Fruit fly (Drosophila melanogaster) whole organism, embryonic: Measurements from ENCODE around the gene Synd.

Source experiments
- Atf-2 ChIP-seq: fragments of 200-800 bp; sonication (Bioruptor generic); optimal IDR thresholded peaks from 2 replicates; lab custom pipeline; 2016; ENCODE audit warnings: missing biosample characterization, missing genetic modification characterization
- Atf3 ChIP-seq: fragments of 200-800 bp; sonication (Bioruptor generic); optimal IDR thresholded peaks from 3 replicates; lab custom pipeline; 2016; ENCODE audit warnings: missing biosample characterization, missing genetic modification characterization
- B-H1 ChIP-seq: fragments of 200-800 bp; sonication (Bioruptor generic); IDR thresholded peaks from 3 replicates; pipeline ENCODE4 v1.3.6; 2022; ENCODE audit warnings: missing biosample characterization, missing genetic modification characterization
- CG10267 ChIP-seq: fragments of 200-800 bp; sonication (Bioruptor generic); optimal IDR thresholded peaks from 2 replicates; lab custom pipeline; 2018; ENCODE audit warnings: missing biosample characterization, mild to moderate bottlenecking, missing genetic modification characterization, moderate library complexity
- CG10565 ChIP-seq: fragments of 200-800 bp; sonication (Bioruptor generic); optimal IDR thresholded peaks from 3 replicates; lab custom pipeline; 2016; ENCODE audit warnings: missing biosample characterization, mild to moderate bottlenecking, missing genetic modification characterization
- CG11723 ChIP-seq: fragments of 200-800 bp; sonication (Bioruptor generic); optimal IDR thresholded peaks from 2 replicates; lab custom pipeline; 2017; ENCODE audit warnings: missing biosample characterization, mild to moderate bottlenecking, missing genetic modification characterization
- CG13296 ChIP-seq: fragments of 200-800 bp; sonication (Bioruptor generic); optimal IDR thresholded peaks from 3 replicates; lab custom pipeline; 2018; ENCODE audit warnings: missing biosample characterization, mild to moderate bottlenecking, missing genetic modification characterization
- CG1529 ChIP-seq: fragments of 200-800 bp; sonication (Bioruptor generic); optimal IDR thresholded peaks from 3 replicates; lab custom pipeline; 2018; ENCODE audit warnings: missing biosample characterization, missing genetic modification characterization
- CG17385 ChIP-seq: fragments of 200-800 bp; sonication (Bioruptor generic); optimal IDR thresholded peaks from 3 replicates; lab custom pipeline; 2018; ENCODE audit warnings: missing biosample characterization, mild to moderate bottlenecking, missing genetic modification characterization
- CG17829 ChIP-seq: fragments of 200-800 bp; optimal IDR thresholded peaks from 2 replicates; lab custom pipeline; 2019; ENCODE audit warnings: missing biosample characterization, mild to moderate bottlenecking, missing genetic modification characterization, moderate library complexity
- CG1792 ChIP-seq: fragments of 200-800 bp; sonication (Bioruptor generic); optimal IDR thresholded peaks from 2 replicates; lab custom pipeline; 2016; ENCODE audit warnings: missing biosample characterization, missing genetic modification characterization
- CG32767 ChIP-seq: fragments of 200-800 bp; sonication (Bioruptor generic); IDR thresholded peaks from 2 replicates; pipeline ENCODE4 v1.3.6; 2022; ENCODE audit warnings: missing biosample characterization, missing genetic modification characterization
- CG34224 ChIP-seq: fragments of 200-800 bp; sonication (Bioruptor generic); IDR thresholded peaks from 3 replicates; pipeline ENCODE4 v1.3.6; 2022; ENCODE audit warnings: missing biosample characterization, missing genetic modification characterization; ENCODE audit not compliant: partially characterized antibody
- CG4617 ChIP-seq: fragments of 200-800 bp; sonication (Bioruptor generic); optimal IDR thresholded peaks from 3 replicates; lab custom pipeline; 2016; ENCODE audit warnings: missing biosample characterization, missing genetic modification characterization, borderline replicate concordance
- CG4820 ChIP-seq: fragments of 200-800 bp; sonication (Bioruptor generic); optimal IDR thresholded peaks from 3 replicates; lab custom pipeline; 2016; ENCODE audit warnings: missing biosample characterization, missing genetic modification characterization
- CG6272 ChIP-seq: fragments of 200-800 bp; sonication (Bioruptor generic); IDR thresholded peaks from 2 replicates; pipeline ENCODE4 v1.3.6; 2022; ENCODE audit warnings: missing biosample characterization, missing genetic modification characterization
- CG6791 ChIP-seq: fragments of 200-800 bp; sonication (Bioruptor generic); IDR thresholded peaks from 3 replicates; pipeline ENCODE4 v1.3.6; 2022; ENCODE audit warnings: missing biosample characterization, missing genetic modification characterization; ENCODE audit not compliant: partially characterized antibody
- CG6813 ChIP-seq: fragments of 200-800 bp; sonication (Bioruptor generic); optimal IDR thresholded peaks from 2 replicates; lab custom pipeline; 2017; ENCODE audit warnings: missing biosample characterization, missing genetic modification characterization, mild to moderate bottlenecking, moderate library complexity, missing genetic modification reagents
- CG8359 ChIP-seq: fragments of 200-800 bp; sonication (Bioruptor generic); optimal IDR thresholded peaks from 2 replicates; lab custom pipeline; 2017; ENCODE audit warnings: missing biosample characterization, mild to moderate bottlenecking, missing genetic modification characterization, borderline replicate concordance
- CG9797 ChIP-seq: fragments of 200-800 bp; sonication (Bioruptor generic); optimal IDR thresholded peaks from 3 replicates; lab custom pipeline; 2018; ENCODE audit warnings: missing biosample characterization, mild to moderate bottlenecking, missing genetic modification characterization
- CTCF ChIP-seq: fragments of 200-800 bp; sonication (Bioruptor generic); optimal IDR thresholded peaks from 2 replicates; lab custom pipeline; 2017; ENCODE audit warnings: missing biosample characterization, mild to moderate bottlenecking, missing genetic modification characterization, moderate library complexity
- Dfd ChIP-seq, 2 experiments: fragments of >200 bp; optimal IDR thresholded peaks; 2 replicates each; lab custom pipeline; 2017; ENCODE audit warnings: missing biosample characterization in 2 of 2, missing genetic modification characterization in 2 of 2
- E2f1 ChIP-seq: fragments of 200-800 bp; sonication (Bioruptor generic); IDR thresholded peaks from 2 replicates; pipeline ENCODE4 v1.3.6; 2022; ENCODE audit warnings: missing biosample characterization, missing genetic modification characterization
- HLH4C ChIP-seq: fragments of 200-800 bp; sonication (Bioruptor generic); IDR thresholded peaks from 3 replicates; pipeline ENCODE4 v1.3.6; 2022; ENCODE audit warnings: missing biosample characterization, missing genetic modification characterization; ENCODE audit not compliant: partially characterized antibody
- Nf-YA ChIP-seq: fragments of 200-800 bp; sonication (Bioruptor generic); IDR thresholded peaks from 2 replicates; pipeline ENCODE4 v1.3.6; 2022; ENCODE audit warnings: missing biosample characterization, missing genetic modification characterization
- NfI ChIP-seq: fragments of 200-800 bp; sonication (Bioruptor generic); optimal IDR thresholded peaks from 3 replicates; lab custom pipeline; 2018; ENCODE audit warnings: missing biosample characterization, mild to moderate bottlenecking, missing genetic modification characterization, moderate library complexity
- Opbp ChIP-seq: fragments of 200-800 bp; sonication (Bioruptor generic); IDR thresholded peaks from 3 replicates; pipeline ENCODE4 v1.3.6; 2022; ENCODE audit warnings: missing biosample characterization, missing genetic modification characterization; ENCODE audit not compliant: partially characterized antibody
- Sry-δ ChIP-seq: fragments of 200-800 bp; sonication (Bioruptor generic); optimal IDR thresholded peaks from 2 replicates; lab custom pipeline; 2016; ENCODE audit warnings: missing biosample characterization, missing genetic modification characterization
- amos ChIP-seq: fragments of 200-800 bp; sonication (Bioruptor generic); IDR thresholded peaks from 2 replicates; pipeline ENCODE4 v1.3.6; 2022; ENCODE audit warnings: missing biosample characterization, missing genetic modification characterization; ENCODE audit not compliant: partially characterized antibody
- bcd ChIP-seq: fragments of 200-800 bp; sonication (Bioruptor generic); optimal IDR thresholded peaks from 2 replicates; lab custom pipeline; 2017; ENCODE audit warnings: missing biosample characterization, mild to moderate bottlenecking, missing genetic modification characterization
- cad ChIP-seq: fragments of >200 bp; optimal IDR thresholded peaks from 2 replicates; lab custom pipeline; 2017; ENCODE audit warnings: missing biosample characterization, missing genetic modification characterization
- chn ChIP-seq: fragments of 200-800 bp; sonication (Bioruptor generic); optimal IDR thresholded peaks from 2 replicates; lab custom pipeline; 2016; ENCODE audit warnings: missing biosample characterization, missing genetic modification characterization
- dmrt99B ChIP-seq: fragments of 200-800 bp; sonication (Bioruptor generic); optimal IDR thresholded peaks from 2 replicates; lab custom pipeline; 2018; ENCODE audit warnings: missing biosample characterization, mild to moderate bottlenecking, missing genetic modification characterization, moderate library complexity
- en ChIP-seq: fragments of 200-800 bp; sonication (Bioruptor generic); optimal IDR thresholded peaks from 2 replicates; lab custom pipeline; 2016; ENCODE audit warnings: missing biosample characterization, missing genetic modification characterization
- fd96Cb ChIP-seq: fragments of 200-800 bp; sonication (Bioruptor generic); optimal IDR thresholded peaks from 2 replicates; lab custom pipeline; 2018; ENCODE audit warnings: missing biosample characterization, mild to moderate bottlenecking, missing genetic modification characterization, moderate library complexity
- gfzf ChIP-seq: fragments of 200-800 bp; sonication (Bioruptor generic); optimal IDR thresholded peaks from 2 replicates; lab custom pipeline; 2016; ENCODE audit warnings: missing biosample characterization, mild to moderate bottlenecking, missing genetic modification characterization, moderate library complexity
- inv ChIP-seq: fragments of 200-800 bp; sonication (Bioruptor generic); IDR thresholded peaks from 2 replicates; pipeline ENCODE4 v1.3.6; 2022; ENCODE audit warnings: missing biosample characterization, missing genetic modification characterization; ENCODE audit not compliant: partially characterized antibody
- knrl ChIP-seq: fragments of 200-800 bp; sonication (Bioruptor generic); IDR thresholded peaks from 3 replicates; pipeline ENCODE4 v1.3.6; 2022; ENCODE audit warnings: missing biosample characterization, missing genetic modification characterization; ENCODE audit not compliant: partially characterized antibody
- luna ChIP-seq: fragments of 200-800 bp; sonication (Bioruptor generic); optimal IDR thresholded peaks from 2 replicates; lab custom pipeline; 2016; ENCODE audit warnings: missing biosample characterization, missing genetic modification characterization
- maf-S ChIP-seq: fragments of 200-800 bp; sonication (Bioruptor generic); optimal IDR thresholded peaks from 2 replicates; lab custom pipeline; 2016; ENCODE audit warnings: missing biosample characterization, missing genetic modification characterization
- pb ChIP-seq: fragments of 200-800 bp; sonication (Bioruptor generic); optimal IDR thresholded peaks from 3 replicates; lab custom pipeline; 2016; ENCODE audit warnings: missing biosample characterization, missing genetic modification characterization
- pzg ChIP-seq: fragments of 200-800 bp; sonication (Bioruptor generic); optimal IDR thresholded peaks from 3 replicates; lab custom pipeline; 2018; ENCODE audit warnings: missing biosample characterization, mild to moderate bottlenecking, missing genetic modification characterization, moderate library complexity
- scrt ChIP-seq: fragments of 200-800 bp; sonication (Bioruptor generic); optimal IDR thresholded peaks from 2 replicates; lab custom pipeline; 2018; ENCODE audit warnings: missing biosample characterization, mild to moderate bottlenecking, missing genetic modification characterization, moderate library complexity
- sna ChIP-seq: fragments of 200-800 bp; sonication (Bioruptor generic); IDR thresholded peaks from 2 replicates; pipeline ENCODE4 v1.3.6; 2022; ENCODE audit warnings: missing biosample characterization, missing genetic modification characterization; ENCODE audit not compliant: partially characterized antibody
- stwl ChIP-seq: fragments of 200-800 bp; sonication (Bioruptor generic); optimal IDR thresholded peaks from 3 replicates; lab custom pipeline; 2018; ENCODE audit warnings: missing biosample characterization, mild to moderate bottlenecking, missing genetic modification characterization, moderate library complexity
- tio ChIP-seq: fragments of 200-800 bp; sonication (Bioruptor generic); optimal IDR thresholded peaks from 2 replicates; lab custom pipeline; 2017; ENCODE audit warnings: missing biosample characterization, missing genetic modification characterization, inconsistent platforms
- trem ChIP-seq: fragments of 200-800 bp; optimal IDR thresholded peaks from 3 replicates; lab custom pipeline; 2019; ENCODE audit warnings: missing biosample characterization, mild to moderate bottlenecking, missing genetic modification characterization, moderate library complexity
- unc-4 ChIP-seq: fragments of 200-800 bp; sonication (Bioruptor generic); IDR thresholded peaks from 2 replicates; pipeline ENCODE4 v1.3.6; 2022; ENCODE audit warnings: missing biosample characterization, missing genetic modification characterization; ENCODE audit not compliant: partially characterized antibody
- zen2 ChIP-seq: fragments of 200-800 bp; sonication (Bioruptor generic); IDR thresholded peaks from 3 replicates; pipeline ENCODE4 v1.3.6; 2022; ENCODE audit warnings: missing biosample characterization, missing genetic modification characterization; ENCODE audit not compliant: partially characterized antibody
- zfh1 ChIP-seq: fragments of 200-800 bp; sonication (Bioruptor generic); IDR thresholded peaks from 3 replicates; pipeline ENCODE4 v1.3.6; 2022; ENCODE audit warnings: missing biosample characterization, missing genetic modification characterization

The Synd gene

dm6 chr3R:20816008-20816407 is 16.6 kb upstream of the Synd start, which contains the start of gene Fancd2 (continued):
- TF ChIP-seq CG6272 (GFP tag; lab: Robert Waterston, UW): no peak
- no peak for TF ChIP-seq E2f1
- TF ChIP-seq knrl: peak; percentile 70
- no peak for TF ChIP-seq CG4617 (GFP tag; lab: Kevin White, UChicago)
- TF ChIP-seq en (GFP tag; lab: Kevin White, UChicago): no peak
- TF ChIP-seq HLH4C (GFP tag; lab: Robert Waterston, UW): 0 out of 3 replicates have a peak, but pooled peaks have one; percentile 9
- TF ChIP-seq sna (GFP tag; lab: Robert Waterston, UW): peak; percentile 58; the same call in 1 of the 2 replicates
- no peak for TF ChIP-seq cad (GFP tag; lab: Kevin White, UChicago)
- no peak for TF ChIP-seq Nf-YA (GFP tag; lab: Robert Waterston, UW)
- no peak for TF ChIP-seq CG6791 (GFP tag; lab: Robert Waterston, UW)
- TF ChIP-seq NfI (GFP tag; lab: Kevin White, UChicago): no peak
- no peak for TF ChIP-seq CG17829 (tag; lab: Kevin White, UChicago)
- TF ChIP-seq chn (GFP tag; lab: Kevin White, UChicago): no peak
- no peak for TF ChIP-seq CG1792 (GFP tag; lab: Kevin White, UChicago)
- peak; percentile 74 for TF ChIP-seq CG9797 (GFP tag; lab: Kevin White, UChicago)
- no peak for TF ChIP-seq CG13296 (GFP tag; lab: Kevin White, UChicago)
- TF ChIP-seq Atf3 (GFP tag; lab: Kevin White, UChicago): no peak
- peak; percentile 10 for TF ChIP-seq CTCF (GFP tag; lab: Kevin White, UChicago)
- TF ChIP-seq CG6813 (GFP tag; lab: Kevin White, UChicago): no peak
- no peak for TF ChIP-seq maf-S
- TF ChIP-seq Atf-2: no peak
- TF ChIP-seq Sry-δ (GFP tag; lab: Kevin White, UChicago): peak; percentile 41
- peak; percentile 68 for TF ChIP-seq CG34224 (GFP tag; lab: Robert Waterston, UW)
- TF ChIP-seq pzg (GFP tag; lab: Kevin White, UChicago): peak; percentile 64
- TF ChIP-seq CG1529 (GFP tag; lab: Kevin White, UChicago): no peak
- TF ChIP-seq trem (tag; lab: Kevin White, UChicago): peak; percentile 49
- no peak for TF ChIP-seq CG17385 (GFP tag; lab: Kevin White, UChicago)
- TF ChIP-seq dmrt99B (tag; lab: Kevin White, UChicago): no peak
- TF ChIP-seq pb (GFP tag; lab: Kevin White, UChicago): no peak
- no peak for TF ChIP-seq luna (GFP tag; lab: Kevin White, UChicago)
- TF ChIP-seq amos (GFP tag; lab: Robert Waterston, UW): peak; percentile 72
- no peak for TF ChIP-seq Dfd (GFP tag; optimal IDR thresholded peaks at IDR 0.05; lab: Kevin White, UChicago)
- TF ChIP-seq stwl (tag; lab: Kevin White, UChicago): peak; percentile 91
- no peak for TF ChIP-seq CG32767 (GFP tag; lab: Robert Waterston, UW)
- TF ChIP-seq CG8359: no peak
- no peak for TF ChIP-seq zfh1 (GFP tag; lab: Robert Waterston, UW)
- peak; percentile 60 for TF ChIP-seq gfzf
- no peak for TF ChIP-seq fd96Cb (tag; lab: Kevin White, UChicago)
- peak; percentile 63 for TF ChIP-seq unc-4 (GFP tag; lab: Robert Waterston, UW)
- TF ChIP-seq CG10565: no peak
- 0 out of 2 replicates have a peak, but pooled peaks have one; percentile 24 for TF ChIP-seq inv (GFP tag; lab: Robert Waterston, UW)
- no peak for TF ChIP-seq scrt (GFP tag; lab: Kevin White, UChicago)
- TF ChIP-seq B-H1 (GFP tag; lab: Robert Waterston, UW): no peak
- TF ChIP-seq Opbp (GFP tag; lab: Robert Waterston, UW): peak; percentile 73; the same call in 2 of the 3 replicates
- TF ChIP-seq CG10267 (tag; lab: Kevin White, UChicago): peak; percentile 22
- no peak for TF ChIP-seq CG4820 (GFP tag; lab: Kevin White, UChicago)
- no peak; the same call in 2 of the 3 replicates for TF ChIP-seq zen2 (GFP tag; lab: Robert Waterston, UW)
- no peak for TF ChIP-seq CG11723 (GFP tag; lab: Kevin White, UChicago)
- no peak for TF ChIP-seq tio (GFP tag; lab: Kevin White, UChicago)
- TF ChIP-seq bcd (GFP tag; lab: Kevin White, UChicago): no peak
